Worm (Caenorhabditis elegans): ENCODE data around the gene nlp-21.

- no peak for TF ChIP-seq efl-3 (GFP tag; optimal IDR thresholded peaks at IDR 0.05)
- no peak for TF ChIP-seq nhr-12 (tag; optimal IDR thresholded peaks at IDR 0.05)
- TF ChIP-seq lin-39 (tag; optimal IDR thresholded peaks at IDR 0.05), result no peak
- no peak for TF ChIP-seq elt-2 (tag; optimal IDR thresholded peaks at IDR 0.05)
- TF ChIP-seq lsy-2 (tag; optimal IDR thresholded peaks at IDR 0.05), result no peak
- TF ChIP-seq fkh-10 (GFP tag; optimal IDR thresholded peaks at IDR 0.05), result no peak
These were observed 42.8 kb downstream of the nlp-21 start for ce11 chrIII:11350107-11350826.

All from whole organism, L1 larva.